Worm (Caenorhabditis elegans) whole organism, L3 larva: ENCODE measurements around the gene F54H12.8.
A peak's percentile ranks its signal among the peaks of the same experiment; 100 is the strongest.

Experiments used
- R02D3.7 ChIP-seq: fragments of 150-350 bp; optimal IDR thresholded peaks from 2 replicates; lab custom pipeline; 2014; ENCODE audit warnings: missing biosample characterization, missing genetic modification characterization
- ama-1 ChIP-seq: fragments of 150-350 bp; optimal IDR thresholded peaks from 2 replicates; lab custom pipeline; 2018
- ceh-16 ChIP-seq: sonication (generic microtip); optimal IDR thresholded peaks from 2 replicates; lab custom pipeline; 2017; ENCODE audit warnings: missing biosample characterization, missing genetic modification characterization
- ceh-28 ChIP-seq: fragments of 150-350 bp; optimal IDR thresholded peaks from 2 replicates; lab custom pipeline; 2014; ENCODE audit warnings: missing biosample characterization, missing genetic modification reagents, missing genetic modification characterization
- ceh-9 ChIP-seq: sonication (generic microtip); optimal IDR thresholded peaks from 2 replicates; lab custom pipeline; 2018; ENCODE audit warnings: missing biosample characterization, missing genetic modification characterization
- daf-12 ChIP-seq: fragments of 150-350 bp; optimal IDR thresholded peaks from 2 replicates; lab custom pipeline; 2014; ENCODE audit warnings: missing biosample characterization, missing genetic modification reagents, missing genetic modification characterization
- egl-5 ChIP-seq: fragments of 150-350 bp; optimal IDR thresholded peaks from 2 replicates; lab custom pipeline; 2017; ENCODE audit warnings: missing biosample characterization, missing genetic modification reagents, missing genetic modification characterization, inconsistent platforms
- elt-2 ChIP-seq: sonication (generic microtip); optimal IDR thresholded peaks from 2 replicates; lab custom pipeline; 2016; ENCODE audit warnings: missing genetic modification reagents, mild to moderate bottlenecking, missing genetic modification characterization, missing compliant biosample characterization
- eor-1 ChIP-seq, 2 experiments: fragments of 150-350 bp; optimal IDR thresholded peaks; 2 replicates each; lab custom pipeline; 2014 to 2018; ENCODE audit warnings: missing biosample characterization in 2 of 2, missing genetic modification characterization in 2 of 2
- hmg-11 ChIP-seq: sonication (generic microtip); optimal IDR thresholded peaks from 2 replicates; lab custom pipeline; 2016; ENCODE audit warnings: missing genetic modification characterization, missing compliant biosample characterization
- lin-15B ChIP-seq: fragments of 150-350 bp; optimal IDR thresholded peaks from 2 replicates; lab custom pipeline; 2014; ENCODE audit warnings: missing biosample characterization, missing genetic modification characterization
- mdl-1 ChIP-seq: fragments of 150-350 bp; optimal IDR thresholded peaks from 2 replicates; lab custom pipeline; 2014; ENCODE audit warnings: missing biosample characterization, missing genetic modification characterization
- mml-1 ChIP-seq: fragments of 150-350 bp; sonication (generic microtip); optimal IDR thresholded peaks from 3 replicates; lab custom pipeline; 2014; ENCODE audit warnings: missing biosample characterization, missing genetic modification characterization
- nfya-1 ChIP-seq: sonication (generic microtip); optimal IDR thresholded peaks from 2 replicates; lab custom pipeline; 2017; ENCODE audit warnings: missing genetic modification characterization, mild to moderate bottlenecking, missing compliant biosample characterization, antibody characterized with exemption, moderate library complexity; ENCODE audit not compliant: insufficient read depth
- nhr-11 ChIP-seq: fragments of 150-350 bp; optimal IDR thresholded peaks from 2 replicates; lab custom pipeline; 2014; ENCODE audit warnings: missing biosample characterization, missing genetic modification characterization
- nhr-12 ChIP-seq: fragments of 150-350 bp; optimal IDR thresholded peaks from 2 replicates; lab custom pipeline; 2014; ENCODE audit warnings: missing biosample characterization, missing genetic modification characterization
- nhr-23 ChIP-seq: fragments of 150-350 bp; optimal IDR thresholded peaks from 2 replicates; lab custom pipeline; 2014; ENCODE audit warnings: missing biosample characterization, missing genetic modification reagents, missing genetic modification characterization
- nhr-25 ChIP-seq: sonication (generic microtip); optimal IDR thresholded peaks from 2 replicates; lab custom pipeline; 2017; ENCODE audit warnings: missing biosample characterization, missing genetic modification characterization
- nhr-43 ChIP-seq: sonication (generic microtip); optimal IDR thresholded peaks from 2 replicates; lab custom pipeline; 2016; ENCODE audit warnings: mild to moderate bottlenecking, missing genetic modification characterization, missing compliant biosample characterization; ENCODE audit not compliant: poor library complexity, severe bottlenecking
- nhr-67 ChIP-seq: fragments of 150-350 bp; optimal IDR thresholded peaks from 2 replicates; lab custom pipeline; 2014; ENCODE audit warnings: missing biosample characterization, missing genetic modification characterization
- pha-4 ChIP-seq: fragments of 150-350 bp; optimal IDR thresholded peaks from 2 replicates; lab custom pipeline; 2014; ENCODE audit warnings: missing biosample characterization, missing genetic modification reagents, missing genetic modification characterization
- pqm-1 ChIP-seq: fragments of 150-350 bp; optimal IDR thresholded peaks from 2 replicates; lab custom pipeline; 2017; ENCODE audit warnings: missing biosample characterization, missing genetic modification characterization, inconsistent platforms
- skn-1 ChIP-seq: fragments of 150-350 bp; optimal IDR thresholded peaks from 2 replicates; lab custom pipeline; 2014; ENCODE audit warnings: missing biosample characterization, missing genetic modification characterization
- snpc-4 ChIP-seq: fragments of 150-350 bp; optimal IDR thresholded peaks from 2 replicates; lab custom pipeline; 2014; ENCODE audit warnings: missing biosample characterization, missing genetic modification characterization
- tbx-2 ChIP-seq: sonication (generic microtip); optimal IDR thresholded peaks from 2 replicates; lab custom pipeline; 2016; ENCODE audit warnings: mild to moderate bottlenecking, missing genetic modification characterization, missing compliant biosample characterization
- unc-62 ChIP-seq: fragments of 150-350 bp; sonication (generic microtip); optimal IDR thresholded peaks from 4 replicates; lab custom pipeline; 2014; ENCODE audit warnings: missing biosample characterization, missing genetic modification reagents, missing genetic modification characterization
- ztf-11 ChIP-seq: fragments of 150-350 bp; optimal IDR thresholded peaks from 2 replicates; lab custom pipeline; 2014; ENCODE audit warnings: missing biosample characterization, missing genetic modification characterization
- ztf-4 ChIP-seq: fragments of 150-350 bp; optimal IDR thresholded peaks from 2 replicates; lab custom pipeline; 2014; ENCODE audit warnings: missing biosample characterization, missing genetic modification characterization

Gene F54H12.8

DNA sequence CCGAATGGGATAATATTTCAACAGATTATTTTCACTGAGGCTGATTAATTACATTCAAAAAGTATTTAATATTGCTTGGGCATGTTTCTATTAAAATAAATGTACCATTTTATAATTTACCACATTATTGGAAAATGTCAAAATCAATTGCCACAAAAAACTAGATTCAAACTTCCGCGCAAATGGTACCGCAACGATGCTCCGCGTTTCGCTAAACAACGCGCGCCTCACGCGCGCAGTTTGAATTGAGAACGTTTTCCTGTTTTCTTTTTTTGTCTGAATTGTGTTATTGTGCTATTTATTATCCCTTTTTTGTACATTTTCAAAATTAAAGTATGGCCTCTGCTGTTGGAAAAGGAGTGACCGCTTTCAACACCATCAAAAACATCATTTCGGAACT lies 28.2 kb downstream of the F54H12.8 start, which contains the start of gene C29E4.12 (continued):
- TF ChIP-seq mml-1 (tag; lab: Kevin White, UChicago) (no peak), ama-1 (lab: Kevin White, UChicago) (no peak), eor-1 (tag; optimal IDR thresholded peaks at IDR 0.05; lab: Kevin White, UChicago) (no peak)

DNA sequence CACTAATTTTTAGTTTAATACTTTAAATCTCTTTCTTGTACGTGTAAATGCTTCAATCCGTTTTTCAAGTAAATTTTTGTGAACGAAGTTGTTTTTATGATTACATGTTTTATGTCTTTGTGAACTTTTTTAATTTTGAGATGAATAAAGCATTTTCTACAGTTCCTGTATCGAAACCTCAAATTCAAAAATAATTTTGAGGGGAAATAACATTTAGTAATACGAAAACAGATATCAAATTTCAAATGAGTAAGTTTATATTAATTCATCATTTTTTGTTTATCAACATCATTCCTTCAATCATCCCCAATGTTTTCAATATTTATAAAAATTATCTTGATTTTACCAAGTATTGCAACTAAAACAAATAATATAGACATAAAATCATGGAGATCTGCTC lies 31.5 kb downstream of the F54H12.8 start, which contains the start of gene C29E4.10:
C29E4.10 (plus strand) TSS at position 301 of the 400 bp plus-strand sequence.
- TF ChIP-seq lin-15B (tag; lab: Kevin White, UChicago) (no peak), ztf-11 (tag; lab: Kevin White, UChicago) (no peak), nhr-12 (no peak), unc-62 (no peak), nhr-25 (tag; lab: Kevin White, UChicago) (no peak), ztf-4 (tag; lab: Kevin White, UChicago) (no peak), ceh-28 (no peak), ceh-16 (tag; lab: Kevin White, UChicago) (no peak), ceh-9 (tag; lab: Kevin White, UChicago) (no peak)

DNA sequence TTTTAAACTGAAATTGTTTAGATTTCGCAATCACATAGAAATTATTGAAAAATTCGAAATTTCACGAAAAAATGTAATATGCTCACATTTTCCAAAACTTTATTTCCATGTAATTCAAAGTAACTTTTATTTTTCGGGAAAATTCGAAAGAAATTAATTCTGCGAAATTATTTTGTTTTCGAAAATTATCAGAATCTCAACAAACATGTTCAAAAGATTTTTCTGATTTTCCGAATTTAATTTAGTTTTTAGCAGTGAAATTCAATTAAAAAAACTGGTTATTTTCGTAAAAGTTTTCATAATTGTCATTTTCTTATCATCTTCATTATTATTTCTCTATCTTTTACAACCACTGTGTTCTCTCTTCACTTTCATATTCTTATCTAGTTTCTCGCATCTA lies 35.8 kb downstream of the F54H12.8 start, which contains the start of gene ran-2:
ran-2 (plus strand) TSS at position 301 of the 400 bp plus-strand sequence.
- TF ChIP-seq elt-2 (tag; lab: Kevin White, UChicago), result peak; percentile 39
- TF ChIP-seq tbx-2 (tag; lab: Kevin White, UChicago), result no peak
- TF ChIP-seq, all 47 proteins: peak for 1

ce11 chrIII:7928549-7929129 lies 40.4 kb downstream of the F54H12.8 start, which contains the start of the genes C29E4.13 and npp-15:
TSS of gene C29E4.13 (minus strand) at chrIII:7928717.
TSS of gene npp-15 (plus strand) at chrIII:7929043.
- TF ChIP-seq skn-1 (tag; lab: Kevin White, UChicago) (no peak), snpc-4 (tag; lab: Kevin White, UChicago) (peak; percentile 10), nhr-67 (tag; lab: Kevin White, UChicago) (no peak), nhr-11 (tag; lab: Kevin White, UChicago) (no peak), nhr-23 (tag; lab: Kevin White, UChicago) (peak; percentile 13), nhr-25 (tag; lab: Kevin White, UChicago) (peak; percentile 8), mdl-1 (tag; lab: Kevin White, UChicago) (no peak), egl-5 (no peak), pqm-1 (tag; lab: Kevin White, UChicago) (no peak), ztf-11 (tag; lab: Kevin White, UChicago) (no peak), lin-15B (tag; lab: Kevin White, UChicago) (peak; percentile 61), pha-4 (tag; lab: Kevin White, UChicago) (peak; percentile 71), elt-2 (tag; lab: Kevin White, UChicago) (peak; percentile 19)

DNA sequence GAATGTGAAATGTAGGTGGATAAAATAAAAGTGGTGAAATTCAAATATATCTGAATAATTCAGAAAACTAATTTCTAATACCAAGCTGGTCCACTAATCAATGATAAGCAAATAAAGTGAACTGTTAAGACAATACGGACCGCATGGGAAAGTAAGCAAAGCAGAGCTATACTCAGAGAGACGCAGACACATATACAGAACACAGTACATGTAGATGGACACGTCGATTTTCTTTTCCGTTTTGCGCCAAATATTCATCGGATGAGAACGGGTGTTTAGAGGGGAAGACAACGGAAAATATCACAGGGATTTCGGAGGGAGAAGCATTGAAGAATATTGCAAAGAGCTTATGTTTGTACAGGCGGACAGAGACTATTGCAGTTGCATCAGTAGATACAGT lies 43.1 kb downstream of the F54H12.8 start:
- TF ChIP-seq snpc-4 (tag; lab: Kevin White, UChicago) (peak; percentile 3), tbx-2 (tag; lab: Kevin White, UChicago) (no peak), pha-4 (tag; lab: Kevin White, UChicago) (peak; percentile 48), mdl-1 (tag; lab: Kevin White, UChicago) (no peak), ama-1 (lab: Kevin White, UChicago) (no peak), R02D3.7 (no peak)

- TF ChIP-seq daf-12 (no peak), ama-1 (lab: Kevin White, UChicago) (no peak), tbx-2 (tag; lab: Kevin White, UChicago) (no peak), nfya-1 (tag; lab: Kevin White, UChicago) (no peak), hmg-11 (tag; lab: Kevin White, UChicago) (no peak), mml-1 (tag; lab: Kevin White, UChicago) (no peak), egl-5 (no peak), nhr-43 (tag; lab: Kevin White, UChicago) (no peak), unc-62 (no peak), ceh-28 (no peak), lin-15B (tag; lab: Kevin White, UChicago) (no peak)
- TF ChIP-seq, all 47 proteins: peak for 0
These were observed 44.2 kb downstream of the F54H12.8 start, which contains the start of gene tag-250 for ce11 chrIII:7924821-7925220. TSS of gene tag-250 (minus strand) at chrIII:7924921.
